Fruit fly (Drosophila melanogaster) whole organism, embryonic: ENCODE data around the gene CG8128.

ENCODE experiments used
- CG10366 ChIP-seq: fragments of 200-800 bp; sonication (Bioruptor generic); IDR thresholded peaks from 2 replicates; pipeline ENCODE4 v1.3.6; 2022; ENCODE audit warnings: missing biosample characterization, missing genetic modification characterization
- CG10543 ChIP-seq: fragments of 200-800 bp; sonication (Bioruptor generic); optimal IDR thresholded peaks from 3 replicates; lab custom pipeline; 2017; ENCODE audit warnings: missing biosample characterization, mild to moderate bottlenecking, missing genetic modification characterization, moderate library complexity
- CG10565 ChIP-seq: fragments of 200-800 bp; sonication (Bioruptor generic); optimal IDR thresholded peaks from 3 replicates; lab custom pipeline; 2016; ENCODE audit warnings: missing biosample characterization, mild to moderate bottlenecking, missing genetic modification characterization
- CG13894 ChIP-seq: fragments of 200-800 bp; sonication (Bioruptor generic); optimal IDR thresholded peaks from 3 replicates; lab custom pipeline; 2018; ENCODE audit warnings: missing biosample characterization, mild to moderate bottlenecking, missing genetic modification characterization, moderate library complexity
- CG17568 ChIP-seq: fragments of 200-800 bp; sonication (Bioruptor generic); optimal IDR thresholded peaks from 2 replicates; lab custom pipeline; 2018; ENCODE audit warnings: missing biosample characterization, mild to moderate bottlenecking, missing genetic modification characterization, moderate library complexity
- CG17612 ChIP-seq: fragments of 200-800 bp; sonication (Bioruptor generic); IDR thresholded peaks from 2 replicates; pipeline ENCODE4 v1.3.6; 2022; ENCODE audit warnings: missing biosample characterization, missing genetic modification characterization
- CG18262 ChIP-seq: fragments of 200-800 bp; optimal IDR thresholded peaks from 3 replicates; lab custom pipeline; 2019; ENCODE audit warnings: missing biosample characterization, mild to moderate bottlenecking, missing genetic modification characterization, moderate library complexity
- CG2712 ChIP-seq: fragments of 200-800 bp; optimal IDR thresholded peaks from 3 replicates; lab custom pipeline; 2019; ENCODE audit warnings: missing biosample characterization, mild to moderate bottlenecking, missing genetic modification characterization, moderate library complexity
- CG31441 ChIP-seq: fragments of 200-800 bp; sonication (Bioruptor generic); IDR thresholded peaks from 2 replicates; pipeline ENCODE4 v1.3.6; 2022; ENCODE audit warnings: missing biosample characterization, missing genetic modification characterization
- CG32767 ChIP-seq: fragments of 200-800 bp; sonication (Bioruptor generic); IDR thresholded peaks from 2 replicates; pipeline ENCODE4 v1.3.6; 2022; ENCODE audit warnings: missing biosample characterization, missing genetic modification characterization
- CG32772 ChIP-seq: fragments of 200-800 bp; sonication (Bioruptor generic); IDR thresholded peaks from 2 replicates; pipeline ENCODE4 v1.3.6; 2022; ENCODE audit warnings: missing biosample characterization, missing genetic modification characterization
- CG3407 ChIP-seq: fragments of 200-800 bp; sonication (Bioruptor generic); optimal IDR thresholded peaks from 2 replicates; lab custom pipeline; 2018; ENCODE audit warnings: missing biosample characterization, mild to moderate bottlenecking, missing genetic modification characterization
- CG3847 ChIP-seq: fragments of 200-800 bp; sonication (Bioruptor generic); IDR thresholded peaks from 2 replicates; pipeline ENCODE4 v1.3.6; 2022; ENCODE audit warnings: missing biosample characterization, missing genetic modification characterization
- CG3995 ChIP-seq: fragments of 200-800 bp; sonication (Bioruptor generic); optimal IDR thresholded peaks from 3 replicates; lab custom pipeline; 2016; ENCODE audit warnings: missing biosample characterization, missing genetic modification characterization
- CG4360 ChIP-seq: fragments of 200-800 bp; sonication (Bioruptor generic); IDR thresholded peaks from 2 replicates; pipeline ENCODE4 v1.3.6; 2022; ENCODE audit warnings: missing biosample characterization, missing genetic modification characterization
- CG6254 ChIP-seq: fragments of 200-800 bp; sonication (Bioruptor generic); optimal IDR thresholded peaks from 3 replicates; lab custom pipeline; 2017; ENCODE audit warnings: mild to moderate bottlenecking, missing biosample characterization, missing genetic modification reagents, missing genetic modification characterization
- CG7357 ChIP-seq: fragments of 200-800 bp; sonication (Bioruptor generic); IDR thresholded peaks from 3 replicates; pipeline ENCODE4 v1.3.6; 2022; ENCODE audit warnings: missing biosample characterization, missing genetic modification characterization
- CG7556 ChIP-seq: fragments of 200-800 bp; sonication (Bioruptor generic); optimal IDR thresholded peaks from 2 replicates; lab custom pipeline; 2017; ENCODE audit warnings: missing biosample characterization, mild to moderate bottlenecking, missing genetic modification characterization
- CkIIα-i1 ChIP-seq: fragments of 200-800 bp; sonication (Bioruptor generic); IDR thresholded peaks from 2 replicates; pipeline ENCODE4 v1.3.6; 2022; ENCODE audit warnings: missing biosample characterization, missing genetic modification characterization
- E2f1 ChIP-seq: fragments of 200-800 bp; sonication (Bioruptor generic); IDR thresholded peaks from 2 replicates; pipeline ENCODE4 v1.3.6; 2022; ENCODE audit warnings: missing biosample characterization, missing genetic modification characterization
- E2f2 ChIP-seq: fragments of 200-800 bp; sonication (Bioruptor generic); IDR thresholded peaks from 2 replicates; pipeline ENCODE4 v1.3.6; 2022; ENCODE audit warnings: missing biosample characterization, missing genetic modification characterization
- H2.0 ChIP-seq: fragments of 200-800 bp; sonication (Bioruptor generic); IDR thresholded peaks from 2 replicates; pipeline ENCODE4 v1.3.6; 2022; ENCODE audit warnings: missing biosample characterization, missing genetic modification characterization
- Hmx ChIP-seq: fragments of 200-800 bp; sonication (Bioruptor generic); optimal IDR thresholded peaks from 2 replicates; lab custom pipeline; 2016; ENCODE audit warnings: missing biosample characterization, missing genetic modification characterization
- Max ChIP-seq: fragments of 200-800 bp; sonication (Bioruptor generic); optimal IDR thresholded peaks from 2 replicates; lab custom pipeline; 2016; ENCODE audit warnings: missing biosample characterization, mild to moderate bottlenecking, missing genetic modification characterization
- Myb ChIP-seq: fragments of 200-800 bp; sonication (Bioruptor generic); optimal IDR thresholded peaks from 2 replicates; lab custom pipeline; 2016; ENCODE audit warnings: missing biosample characterization, missing genetic modification characterization
- NC2α ChIP-seq: fragments of 200-800 bp; sonication (Bioruptor generic); optimal IDR thresholded peaks from 2 replicates; lab custom pipeline; 2016; ENCODE audit warnings: missing biosample characterization, missing genetic modification characterization
- Neu2 ChIP-seq: fragments of 200-800 bp; sonication (Bioruptor generic); optimal IDR thresholded peaks from 3 replicates; lab custom pipeline; 2016; ENCODE audit warnings: missing biosample characterization, missing genetic modification characterization, borderline replicate concordance
- NfI ChIP-seq: fragments of 200-800 bp; sonication (Bioruptor generic); optimal IDR thresholded peaks from 3 replicates; lab custom pipeline; 2018; ENCODE audit warnings: missing biosample characterization, mild to moderate bottlenecking, missing genetic modification characterization, moderate library complexity
- Opbp ChIP-seq: fragments of 200-800 bp; sonication (Bioruptor generic); IDR thresholded peaks from 3 replicates; pipeline ENCODE4 v1.3.6; 2022; ENCODE audit warnings: missing biosample characterization, missing genetic modification characterization; ENCODE audit not compliant: partially characterized antibody
- Pdp1 ChIP-seq, 2 experiments: fragments of 200-800 bp; sonication (Bioruptor generic); optimal IDR thresholded peaks; 3 replicates each; lab custom pipeline; 2016; ENCODE audit warnings: missing biosample characterization in 2 of 2, missing genetic modification characterization in 2 of 2, mild to moderate bottlenecking in 1 of 2, moderate library complexity in 1 of 2
- Spps ChIP-seq: fragments of 200-800 bp; sonication (Bioruptor generic); optimal IDR thresholded peaks from 2 replicates; lab custom pipeline; 2018; ENCODE audit warnings: missing biosample characterization, mild to moderate bottlenecking, missing genetic modification characterization
- Sry-δ ChIP-seq: fragments of 200-800 bp; sonication (Bioruptor generic); optimal IDR thresholded peaks from 2 replicates; lab custom pipeline; 2016; ENCODE audit warnings: missing biosample characterization, missing genetic modification characterization
- Usf ChIP-seq: fragments of 200-800 bp; sonication (Bioruptor generic); optimal IDR thresholded peaks from 2 replicates; lab custom pipeline; 2017; ENCODE audit warnings: missing genotype, missing biosample characterization, missing genetic modification characterization
- abd-A ChIP-seq: fragments of 200-800 bp; sonication (Bioruptor generic); optimal IDR thresholded peaks from 3 replicates; lab custom pipeline; 2019; ENCODE audit warnings: missing biosample characterization, mild to moderate bottlenecking, missing genetic modification characterization, moderate library complexity
- ato ChIP-seq: fragments of 200-800 bp; sonication (Bioruptor generic); IDR thresholded peaks from 2 replicates; pipeline ENCODE4 v1.3.6; 2022; ENCODE audit warnings: missing biosample characterization, missing genetic modification characterization; ENCODE audit not compliant: partially characterized antibody
- bab2 ChIP-seq: fragments of 200-800 bp; sonication (Bioruptor generic); optimal IDR thresholded peaks from 2 replicates; lab custom pipeline; 2016; ENCODE audit warnings: missing biosample characterization, missing genetic modification characterization
- bbx ChIP-seq: fragments of 200-800 bp; sonication (Bioruptor generic); IDR thresholded peaks from 2 replicates; pipeline ENCODE4 v1.3.6; 2022; ENCODE audit warnings: missing biosample characterization, missing genetic modification characterization; ENCODE audit not compliant: partially characterized antibody
- crol ChIP-seq: fragments of 200-800 bp; sonication (Bioruptor generic); IDR thresholded peaks from 2 replicates; pipeline ENCODE4 v1.3.6; 2022; ENCODE audit warnings: missing biosample characterization, missing genetic modification characterization
- danr ChIP-seq: fragments of 200-800 bp; sonication (Bioruptor generic); IDR thresholded peaks from 2 replicates; pipeline ENCODE4 v1.3.6; 2022; ENCODE audit warnings: missing biosample characterization, missing genetic modification characterization
- esg ChIP-seq: fragments of 200-800 bp; sonication (Bioruptor generic); conservative IDR thresholded peaks from 2 replicates; pipeline ENCODE4 v1.3.6; 2022; ENCODE audit warnings: missing biosample characterization, missing genetic modification characterization
- gcm2 ChIP-seq: fragments of 200-800 bp; sonication (Bioruptor generic); optimal IDR thresholded peaks from 2 replicates; lab custom pipeline; 2016; ENCODE audit warnings: missing biosample characterization, missing genetic modification characterization
- grn ChIP-seq: fragments of 200-800 bp; sonication (Bioruptor generic); optimal IDR thresholded peaks from 3 replicates; lab custom pipeline; 2017; ENCODE audit warnings: missing biosample characterization, missing genetic modification characterization
- gsb ChIP-seq: fragments of 200-800 bp; sonication (Bioruptor generic); IDR thresholded peaks from 2 replicates; pipeline ENCODE4 v1.3.6; 2022; ENCODE audit warnings: missing biosample characterization, missing genetic modification characterization
- hbn ChIP-seq: fragments of 200-800 bp; sonication (Bioruptor generic); IDR thresholded peaks from 2 replicates; pipeline ENCODE4 v1.3.6; 2022; ENCODE audit warnings: missing biosample characterization, missing genetic modification characterization; ENCODE audit not compliant: partially characterized antibody
- ind ChIP-seq: fragments of 200-800 bp; sonication (Bioruptor generic); optimal IDR thresholded peaks from 3 replicates; lab custom pipeline; 2016; ENCODE audit warnings: missing biosample characterization, missing genetic modification characterization
- oc ChIP-seq: fragments of 200-800 bp; sonication (Bioruptor generic); optimal IDR thresholded peaks from 2 replicates; lab custom pipeline; 2018; ENCODE audit warnings: missing biosample characterization, mild to moderate bottlenecking, missing genetic modification characterization, moderate library complexity
- pan ChIP-seq, 4 experiments: fragments of >200 bp in 3 of 4; fragments of 200-800 bp in 1 of 4; sonication (Bioruptor generic) in 1 of 4; optimal IDR thresholded peaks in 3 of 4; IDR thresholded peaks in 1 of 4; 2 replicates each; pipeline versions ENCODE4 v1.3.6 to Lab custom; 2017 to 2022; ENCODE audit warnings: missing biosample characterization in 2 of 4, missing genetic modification characterization in 2 of 4, mixed read lengths in 1 of 4
- slou ChIP-seq: fragments of 200-800 bp; sonication (Bioruptor generic); optimal IDR thresholded peaks from 3 replicates; lab custom pipeline; 2016; ENCODE audit warnings: missing biosample characterization, missing genetic modification characterization
- wek ChIP-seq: fragments of 200-800 bp; sonication (Bioruptor generic); optimal IDR thresholded peaks from 3 replicates; lab custom pipeline; 2018; ENCODE audit warnings: missing biosample characterization, mild to moderate bottlenecking, missing genetic modification characterization, moderate library complexity
- zen2 ChIP-seq: fragments of 200-800 bp; sonication (Bioruptor generic); IDR thresholded peaks from 3 replicates; pipeline ENCODE4 v1.3.6; 2022; ENCODE audit warnings: missing biosample characterization, missing genetic modification characterization; ENCODE audit not compliant: partially characterized antibody

The CG8128 gene

dm6 chrX:15703720-15704206, 6.5 kb downstream of the CG8128 start, which contains the start of the genes Pis and Hap40 (continued):
- TF ChIP-seq CG10543 (GFP tag; lab: Kevin White, UChicago) (peak; percentile 68), Opbp (GFP tag; lab: Robert Waterston, UW) (no peak), NC2α (GFP tag; lab: Kevin White, UChicago) (no peak), CG32767 (peak; percentile 27; the same call in 1 of the 2 replicates), bab2 (peak; percentile 35), Hmx (GFP tag; lab: Kevin White, UChicago) (peak; percentile 3), CG2712 (peak; percentile 77), slou (GFP tag; lab: Kevin White, UChicago) (peak; percentile 25), CkIIα-i1 (GFP tag; lab: Robert Waterston, UW) (no peak), Sry-δ (GFP tag; lab: Kevin White, UChicago) (no peak), grn (GFP tag; lab: Kevin White, UChicago) (no peak), CG7556 (GFP tag; lab: Kevin White, UChicago) (peak; percentile 47), Myb (GFP tag; lab: Kevin White, UChicago) (peak; percentile 18), esg (GFP tag; lab: Robert Waterston, UW) (peak; percentile 75), CG7357 (GFP tag; lab: Robert Waterston, UW) (peak; percentile 97), ind (GFP tag; lab: Kevin White, UChicago) (peak; percentile 80), CG18262 (tag; lab: Kevin White, UChicago) (peak; percentile 71), CG3995 (peak; percentile 69), hbn (GFP tag; lab: Robert Waterston, UW) (no peak), CG4360 (GFP tag; lab: Robert Waterston, UW) (no peak), Usf (GFP tag; lab: Kevin White, UChicago) (peak; percentile 55), Spps (tag; lab: Kevin White, UChicago) (peak; percentile 11), CG13894 (tag; lab: Kevin White, UChicago) (peak; percentile 74), Pdp1 (GFP tag; optimal IDR thresholded peaks at IDR 0.05; lab: Kevin White, UChicago) (peak; percentile 42 to 74), bbx (no peak), ato (GFP tag; lab: Robert Waterston, UW) (no peak), oc (tag; lab: Kevin White, UChicago) (no peak), gsb (GFP tag; lab: Robert Waterston, UW) (no peak), CG31441 (GFP tag; lab: Robert Waterston, UW) (peak; percentile 75), Neu2 (GFP tag; lab: Kevin White, UChicago) (no peak), CG3847 (GFP tag; lab: Robert Waterston, UW) (peak; percentile 81), CG10366 (GFP tag; lab: Robert Waterston, UW) (peak; percentile 62; the same call in 1 of the 2 replicates), crol (GFP tag; lab: Robert Waterston, UW) (no peak), NfI (GFP tag; lab: Kevin White, UChicago) (peak; percentile 72), CG17612 (no peak), zen2 (no peak), H2.0 (GFP tag; lab: Robert Waterston, UW) (peak; percentile 26; the same call in 1 of the 2 replicates), danr (GFP tag; lab: Robert Waterston, UW) (0 out of 2 replicates have a peak, but pooled peaks have one; percentile 35), gcm2 (no peak), CG17568 (GFP tag; lab: Kevin White, UChicago) (no peak), CG6254 (no peak), wek (GFP tag; lab: Kevin White, UChicago) (no peak), CG10565 (no peak), E2f1 (GFP tag; lab: Robert Waterston, UW) (peak; percentile 17; the same call in 1 of the 2 replicates), Max (GFP tag; lab: Kevin White, UChicago) (peak; percentile 63), abd-A (tag; lab: Kevin White, UChicago) (no peak), CG3407 (GFP tag; lab: Kevin White, UChicago) (no peak), E2f2 (GFP tag; lab: Robert Waterston, UW) (peak; percentile 37), CG32772 (GFP tag; lab: Robert Waterston, UW) (peak; percentile 73), pan (optimal IDR thresholded peaks at IDR 0.05; lab: Kevin White, UChicago) (no peak), pan (GFP tag; optimal IDR thresholded peaks at IDR 0.05 in 1 of 2, IDR thresholded peaks at IDR 0.05 in 1 of 2) (peak in 1 of 2 experiments; percentile 53)
